Worm (Caenorhabditis elegans): Measurements from ENCODE around the gene C14A4.8.
A peak's percentile ranks its signal among the peaks of the same experiment; 100 is the strongest.

C14A4.8 gene

ce11 chrII:10551985-10552736, 45.8 kb downstream of the C14A4.8 start (continued):
- TF ChIP-seq B0336.3 (GFP tag; IDR thresholded peaks at IDR 0.05) (peak; percentile 80; the same call in 1 of the 2 replicates), K12H6.12 (tag; optimal IDR thresholded peaks at IDR 0.05) (peak; percentile 90), ztf-25 (GFP tag; IDR thresholded peaks at IDR 0.05) (no peak)

- TF ChIP-seq ztf-26 (tag; optimal IDR thresholded peaks at IDR 0.05) = peak; percentile 8
- TF ChIP-seq chd-7 (tag; optimal IDR thresholded peaks at IDR 0.05) = peak; percentile 29
- TF ChIP-seq Y53G8AR.9 (GFP tag; conservative IDR thresholded peaks at IDR 0.05) = peak; percentile 60; the same call in 1 of the 2 replicates
- TF ChIP-seq ama-1 (optimal IDR thresholded peaks at IDR 0.05) = peak; percentile 42
- peak in 1 of 2 experiments; percentile 2 for TF ChIP-seq ama-1 (GFP tag; optimal IDR thresholded peaks at IDR 0.05)
- no peak for TF ChIP-seq repo-1 (tag; optimal IDR thresholded peaks at IDR 0.05)
- no peak for TF ChIP-seq cebp-2 (GFP tag; IDR thresholded peaks at IDR 0.05)
- no peak for TF ChIP-seq nhr-179 (tag; optimal IDR thresholded peaks at IDR 0.05)
- TF ChIP-seq cebp-1 (GFP tag; IDR thresholded peaks at IDR 0.05) = no peak
- TF ChIP-seq cebp-1 (tag; optimal IDR thresholded peaks at IDR 0.05) = peak; percentile 10
- 0 out of 2 replicates have a peak, but pooled peaks have one; percentile 42 for TF ChIP-seq nfyb-1 (GFP tag; IDR thresholded peaks at IDR 0.05)
- TF ChIP-seq lin-26 (GFP tag; IDR thresholded peaks at IDR 0.05) = 0 out of 2 replicates have a peak, but pooled peaks have one; percentile 14
Observed at ce11 chrII:10550872-10551647, 46.9 kb downstream of the C14A4.8 start.

ce11 chrII:10550173-10550572, 47.8 kb downstream of the C14A4.8 start:
- TF ChIP-seq cebp-1 (GFP tag; IDR thresholded peaks at IDR 0.05) = no peak
- TF ChIP-seq cebp-1 (tag; optimal IDR thresholded peaks at IDR 0.05) = peak; percentile 9
- TF ChIP-seq ama-1 (optimal IDR thresholded peaks at IDR 0.05) = peak; percentile 82
- TF ChIP-seq ama-1 (GFP tag; optimal IDR thresholded peaks at IDR 0.05) = no peak
- TF ChIP-seq fkh-3 (tag; optimal IDR thresholded peaks at IDR 0.05) = no peak
- TF ChIP-seq lsl-1 (GFP tag; optimal IDR thresholded peaks at IDR 0.05) = no peak
- TF ChIP-seq egl-18 (GFP tag; IDR thresholded peaks at IDR 0.05) = no peak
- TF ChIP-seq Y53F4B.3 (GFP tag; IDR thresholded peaks at IDR 0.05) = no peak
- TF ChIP-seq pha-4 (tag; optimal IDR thresholded peaks at IDR 0.05) = no peak
- no peak for TF ChIP-seq chd-7 (tag; optimal IDR thresholded peaks at IDR 0.05)
- no peak for TF ChIP-seq C17E4.6 (GFP tag; IDR thresholded peaks at IDR 0.05)
- peak; percentile 17; the same call in 1 of the 2 replicates for TF ChIP-seq zfh-2 (GFP tag; conservative IDR thresholded peaks at IDR 0.05)
- no peak for TF ChIP-seq nhr-120 (GFP tag; IDR thresholded peaks at IDR 0.05)
- no peak for TF ChIP-seq B0035.1 (tag; optimal IDR thresholded peaks at IDR 0.05)
- TF ChIP-seq Y56A3A.18 (GFP tag; IDR thresholded peaks at IDR 0.05) = no peak
- no peak for TF ChIP-seq dox-1 (GFP tag; IDR thresholded peaks at IDR 0.05)
- no peak for TF ChIP-seq ceh-58 (GFP tag; IDR thresholded peaks at IDR 0.05)
- TF ChIP-seq Y79H2A.3 (GFP tag; conservative IDR thresholded peaks at IDR 0.05) = no peak
- no peak for TF ChIP-seq tbx-9 (tag; optimal IDR thresholded peaks at IDR 0.05; ENCODE audit: borderline replicate concordance)
- TF ChIP-seq B0336.3 (GFP tag; IDR thresholded peaks at IDR 0.05) = no peak

- TF ChIP-seq tlf-1 (GFP tag; optimal IDR thresholded peaks at IDR 0.05) = peak; percentile 45
- TF ChIP-seq T26A5.8 (tag; optimal IDR thresholded peaks at IDR 0.05) = no peak
- peak; percentile 57 for TF ChIP-seq ekl-4 (GFP tag; IDR thresholded peaks at IDR 0.05)
- peak; percentile 72 for TF ChIP-seq mcd-1 (GFP tag; IDR thresholded peaks at IDR 0.05)
- no peak for TF ChIP-seq F49E8.2 (tag; optimal IDR thresholded peaks at IDR 0.05; ENCODE audit: insufficient read depth)
- TF ChIP-seq nhr-90 (tag; optimal IDR thresholded peaks at IDR 0.05) = peak; percentile 9
- peak; percentile 67 for TF ChIP-seq chd-7 (tag; optimal IDR thresholded peaks at IDR 0.05)
- no peak for TF ChIP-seq ceh-40 (GFP tag; IDR thresholded peaks at IDR 0.05)
- no peak for TF ChIP-seq ceh-91 (GFP tag; IDR thresholded peaks at IDR 0.05)
- TF ChIP-seq attf-5 (GFP tag; optimal IDR thresholded peaks at IDR 0.05) = peak; percentile 63
- TF ChIP-seq dox-1 (GFP tag; IDR thresholded peaks at IDR 0.05) = peak; percentile 67
- TF ChIP-seq let-607 (tag; optimal IDR thresholded peaks at IDR 0.05) = peak in 1 of 2 experiments; percentile 36
- TF ChIP-seq F55B11.4 (tag; optimal IDR thresholded peaks at IDR 0.05; ENCODE audit: borderline replicate concordance, insufficient read depth) = no peak
- no peak for TF ChIP-seq tbx-9 (tag; optimal IDR thresholded peaks at IDR 0.05; ENCODE audit: borderline replicate concordance)
Observed at ce11 chrII:10548778-10549671, 48.9 kb downstream of the C14A4.8 start.

Data from whole organism, young adult.